Fruit fly (Drosophila melanogaster): ENCODE measurements around the gene RnpS1.

DNA sequence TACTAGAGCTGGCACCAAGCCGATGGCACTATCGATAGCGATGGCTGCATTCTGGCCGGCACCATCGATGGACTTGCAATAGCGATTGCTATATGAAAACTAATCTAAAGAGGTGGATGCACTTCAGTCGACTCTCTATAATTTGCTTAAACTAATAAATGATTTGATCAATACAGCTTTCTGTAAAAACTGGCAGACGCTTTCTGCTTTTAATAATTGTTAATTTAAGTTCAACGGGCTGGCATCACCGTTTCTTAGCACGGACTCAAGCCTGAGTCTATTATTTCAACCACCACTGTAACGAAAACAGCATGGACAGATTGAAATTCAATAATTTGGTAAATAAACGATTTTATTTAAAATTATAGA is 38.8 kb upstream of the RnpS1 start, which contains the start of the genes Ras85D and Rlb1:
- TF ChIP-seq Aef1 (GFP tag; IDR thresholded peaks at IDR 0.05) (no peak), kay (GFP tag; optimal IDR thresholded peaks at IDR 0.05) (peak; percentile 54), da (GFP tag; optimal IDR thresholded peaks at IDR 0.05) (peak; percentile 45), PHDP (tag; optimal IDR thresholded peaks at IDR 0.05) (peak; percentile 56), sima (GFP tag; optimal IDR thresholded peaks at IDR 0.05) (no peak), peb (GFP tag; IDR thresholded peaks at IDR 0.05) (no peak), Dll (GFP tag; IDR thresholded peaks at IDR 0.05; ENCODE audit: partially characterized antibody) (no peak), rib (GFP tag; IDR thresholded peaks at IDR 0.05) (no peak), CG3726 (GFP tag; IDR thresholded peaks at IDR 0.05) (no peak), grau (tag; optimal IDR thresholded peaks at IDR 0.05) (peak; percentile 73), CG11247 (GFP tag; IDR thresholded peaks at IDR 0.05) (no peak), Dbx (GFP tag; IDR thresholded peaks at IDR 0.05) (no peak), CG6813 (GFP tag; optimal IDR thresholded peaks at IDR 0.05) (no peak)
